Fruit fly (Drosophila melanogaster) whole organism, embryonic: ENCODE data around the gene Dbp73D.

Experiments
- CG10462 ChIP-seq: fragments of 200-800 bp; sonication (Bioruptor generic); optimal IDR thresholded peaks from 2 replicates; lab custom pipeline; 2016; ENCODE audit warnings: missing biosample characterization, missing genetic modification characterization
- CG11723 ChIP-seq: fragments of 200-800 bp; sonication (Bioruptor generic); optimal IDR thresholded peaks from 2 replicates; lab custom pipeline; 2017; ENCODE audit warnings: missing biosample characterization, mild to moderate bottlenecking, missing genetic modification characterization
- CG32772 ChIP-seq: fragments of 200-800 bp; sonication (Bioruptor generic); IDR thresholded peaks from 2 replicates; pipeline ENCODE4 v1.3.6; 2022; ENCODE audit warnings: missing biosample characterization, missing genetic modification characterization
- CG4424 ChIP-seq: fragments of 200-800 bp; sonication (Bioruptor generic); optimal IDR thresholded peaks from 3 replicates; lab custom pipeline; 2016; ENCODE audit warnings: missing biosample characterization, missing genetic modification characterization
- CHES-1-like ChIP-seq: fragments of 200-800 bp; sonication (Bioruptor generic); optimal IDR thresholded peaks from 2 replicates; lab custom pipeline; 2016; ENCODE audit warnings: missing biosample characterization, missing genetic modification characterization
- Dll ChIP-seq: fragments of 200-800 bp; sonication (Bioruptor generic); IDR thresholded peaks from 4 replicates; pipeline ENCODE4 v1.3.6; 2022; ENCODE audit warnings: missing biosample characterization, missing genetic modification characterization; ENCODE audit not compliant: partially characterized antibody
- Lpt ChIP-seq: fragments of >200 bp; optimal IDR thresholded peaks from 2 replicates; lab custom pipeline; 2018; ENCODE audit warnings: missing biosample characterization, missing genetic modification characterization
- Rfx ChIP-seq: fragments of 200-800 bp; sonication (Bioruptor generic); IDR thresholded peaks from 2 replicates; pipeline ENCODE4 v1.3.6; 2022; ENCODE audit warnings: missing biosample characterization, missing genetic modification characterization
- dmrt99B ChIP-seq: fragments of 200-800 bp; sonication (Bioruptor generic); optimal IDR thresholded peaks from 2 replicates; lab custom pipeline; 2018; ENCODE audit warnings: missing biosample characterization, mild to moderate bottlenecking, missing genetic modification characterization, moderate library complexity
- pan ChIP-seq, 4 experiments: fragments of >200 bp in 3 of 4; fragments of 200-800 bp in 1 of 4; sonication (Bioruptor generic) in 1 of 4; optimal IDR thresholded peaks in 3 of 4; IDR thresholded peaks in 1 of 4; 2 replicates each; pipeline versions ENCODE4 v1.3.6 to Lab custom; 2017 to 2022; ENCODE audit warnings: missing biosample characterization in 2 of 4, missing genetic modification characterization in 2 of 4, mixed read lengths in 1 of 4
- sd ChIP-seq: fragments of 200-800 bp; sonication (Bioruptor generic); optimal IDR thresholded peaks from 3 replicates; lab custom pipeline; 2018; ENCODE audit warnings: missing biosample characterization, mild to moderate bottlenecking, missing genetic modification characterization, moderate library complexity
- sr ChIP-seq: fragments of 200-800 bp; sonication (Bioruptor generic); IDR thresholded peaks from 3 replicates; pipeline ENCODE4 v1.3.6; 2022; ENCODE audit warnings: missing biosample characterization, missing genetic modification characterization
- usp ChIP-seq: fragments of >200 bp; optimal IDR thresholded peaks from 2 replicates; lab custom pipeline; 2017; ENCODE audit warnings: missing biosample characterization, missing genetic modification characterization

DNA sequence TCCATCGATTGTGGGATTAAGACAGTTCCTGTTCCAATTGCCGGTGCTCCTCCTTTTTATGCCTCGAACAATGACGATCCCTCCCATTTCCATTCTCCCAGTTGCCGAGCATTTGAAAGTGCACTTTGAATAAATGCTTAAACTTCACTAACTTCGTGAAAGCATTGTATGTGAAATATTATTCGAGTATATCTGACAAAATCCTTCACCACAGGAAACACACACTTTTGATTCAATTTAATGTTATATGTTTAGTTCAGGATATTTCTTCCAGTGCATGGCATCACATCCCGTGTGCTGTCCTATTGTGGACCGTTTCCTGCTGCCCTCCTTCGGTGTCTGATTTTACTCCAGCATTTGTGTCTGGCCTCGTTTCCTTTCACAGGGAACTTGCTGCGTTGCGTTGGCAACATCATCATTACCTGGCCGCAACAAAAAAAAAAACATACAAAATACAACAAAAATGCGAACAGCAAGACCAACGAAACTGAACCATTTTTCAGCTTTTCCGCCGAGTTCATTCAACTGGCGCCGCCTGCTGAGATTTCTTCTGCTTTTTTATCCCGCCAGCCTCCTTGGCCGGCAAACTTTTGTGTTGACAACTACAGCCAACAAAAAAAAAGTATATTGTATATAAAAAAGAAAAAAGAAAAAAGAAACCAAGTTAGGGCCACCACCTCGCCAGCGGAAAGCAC is 21.9 kb upstream of the Dbp73D start:
- TF ChIP-seq sd (tag; lab: Kevin White, UChicago) (no peak), CG4424 (GFP tag; lab: Kevin White, UChicago) (no peak), Lpt (GFP tag; lab: Kevin White, UChicago) (no peak), CG11723 (GFP tag; lab: Kevin White, UChicago) (no peak), CG32772 (no peak), Rfx (GFP tag; lab: Robert Waterston, UW) (no peak), CHES-1-like (GFP tag; lab: Kevin White, UChicago) (no peak), pan (optimal IDR thresholded peaks at IDR 0.05; lab: Kevin White, UChicago) (no peak), pan (GFP tag; optimal IDR thresholded peaks at IDR 0.05 in 1 of 2, IDR thresholded peaks at IDR 0.05 in 1 of 2) (no peak), sr (GFP tag; lab: Robert Waterston, UW) (no peak), usp (GFP tag; lab: Kevin White, UChicago) (no peak), CG10462 (GFP tag; lab: Kevin White, UChicago) (no peak), dmrt99B (no peak), Dll (GFP tag; lab: Robert Waterston, UW) (no peak)
